Worm (Caenorhabditis elegans) whole organism, L2 larva: ENCODE data around the gene F41G3.20.

Experiments
- R02D3.7 ChIP-seq: fragments of 150-350 bp; optimal IDR thresholded peaks from 2 replicates; lab custom pipeline; 2014; ENCODE audit warnings: missing biosample characterization, missing genetic modification characterization
- blmp-1 ChIP-seq: sonication (generic microtip); optimal IDR thresholded peaks from 2 replicates; lab custom pipeline; 2017; ENCODE audit warnings: missing genetic modification characterization, mild to moderate bottlenecking, missing compliant biosample characterization, antibody characterized with exemption, moderate library complexity; ENCODE audit not compliant: insufficient read depth
- egl-27 ChIP-seq: sonication (generic microtip); optimal IDR thresholded peaks from 3 replicates; lab custom pipeline; 2017; ENCODE audit warnings: missing biosample characterization, missing genetic modification reagents, missing genetic modification characterization
- elt-3 ChIP-seq: sonication (generic microtip); optimal IDR thresholded peaks from 2 replicates; lab custom pipeline; 2017; ENCODE audit warnings: missing biosample characterization, missing genetic modification characterization
- lin-39 ChIP-seq: fragments of 150-350 bp; optimal IDR thresholded peaks from 2 replicates; lab custom pipeline; 2014; ENCODE audit warnings: missing biosample characterization, missing genetic modification reagents, missing genetic modification characterization
- lsy-2 ChIP-seq, 2 experiments: fragments of 150-350 bp in 1 of 2; sonication (generic microtip) in 1 of 2; optimal IDR thresholded peaks; 2 replicates each; lab custom pipeline; 2014 to 2017; ENCODE audit warnings: missing biosample characterization in 2 of 2, missing genetic modification characterization in 2 of 2
- mdl-1 ChIP-seq, 2 experiments: fragments of 150-350 bp in 1 of 2; sonication (generic microtip) in 1 of 2; optimal IDR thresholded peaks; 2 replicates each; lab custom pipeline; 2017; ENCODE audit warnings: missing biosample characterization in 2 of 2, missing genetic modification characterization in 2 of 2
- nhr-23 ChIP-seq: fragments of 150-350 bp; optimal IDR thresholded peaks from 2 replicates; lab custom pipeline; 2014; ENCODE audit warnings: missing biosample characterization, missing genetic modification reagents, missing genetic modification characterization
- nhr-237 ChIP-seq: fragments of 150-350 bp; optimal IDR thresholded peaks from 2 replicates; lab custom pipeline; 2014; ENCODE audit warnings: missing biosample characterization, missing genetic modification characterization
- skn-1 ChIP-seq: sonication (generic microtip); optimal IDR thresholded peaks from 2 replicates; lab custom pipeline; 2017; ENCODE audit warnings: missing biosample characterization, missing genetic modification characterization
- sma-9 ChIP-seq, 2 experiments: fragments of 150-350 bp in 1 of 2; sonication (generic microtip) in 1 of 2; optimal IDR thresholded peaks; 2 replicates each; lab custom pipeline; 2014 to 2016; ENCODE audit warnings: missing genetic modification characterization in 2 of 2, mild to moderate bottlenecking in 1 of 2, missing biosample characterization in 1 of 2, missing compliant biosample characterization in 1 of 2, missing genetic modification reagents in 1 of 2, moderate library complexity in 1 of 2
- ztf-11 ChIP-seq: sonication (generic microtip); optimal IDR thresholded peaks from 2 replicates; lab custom pipeline; 2017; ENCODE audit warnings: missing biosample characterization, missing genetic modification characterization
- ztf-4 ChIP-seq: fragments of 150-350 bp; optimal IDR thresholded peaks from 2 replicates; lab custom pipeline; 2014; ENCODE audit warnings: missing biosample characterization, missing genetic modification characterization

- TF ChIP-seq ztf-4 (no peak), R02D3.7 (tag; lab: Kevin White, UChicago) (no peak), nhr-237 (tag; lab: Kevin White, UChicago) (no peak), skn-1 (no peak), ztf-11 (tag; lab: Kevin White, UChicago) (no peak), egl-27 (no peak), lsy-2 (tag; optimal IDR thresholded peaks at IDR 0.05; lab: Kevin White, UChicago) (no peak), elt-3 (tag; lab: Kevin White, UChicago) (no peak), sma-9 (GFP tag; optimal IDR thresholded peaks at IDR 0.05; lab: Kevin White, UChicago) (no peak), sma-9 (tag; optimal IDR thresholded peaks at IDR 0.05; lab: Kevin White, UChicago) (no peak), lin-39 (tag; lab: Kevin White, UChicago) (no peak), nhr-23 (no peak), blmp-1 (tag; lab: Kevin White, UChicago) (no peak), mdl-1 (tag; optimal IDR thresholded peaks at IDR 0.05; lab: Kevin White, UChicago) (no peak)
Measured at ce11 chrII:6713003-6713402, 37.8 kb downstream of the F41G3.20 start.
